Fruit fly (Drosophila melanogaster) whole organism, embryonic: ENCODE results near the gene pico.
A peak's percentile ranks its signal among the peaks of the same experiment; 100 is the strongest.

Experiments
- Atf-2 ChIP-seq: fragments of 200-800 bp; sonication (Bioruptor generic); optimal IDR thresholded peaks from 2 replicates; lab custom pipeline; 2016; ENCODE audit warnings: missing biosample characterization, missing genetic modification characterization
- Awh ChIP-seq: fragments of 200-800 bp; sonication (Bioruptor generic); IDR thresholded peaks from 2 replicates; pipeline ENCODE4, ENCODE4 v1.3.6; 2022; ENCODE audit warnings: missing biosample characterization, missing genetic modification characterization
- CG10209 ChIP-seq: fragments of 200-800 bp; sonication (Bioruptor generic); optimal IDR thresholded peaks from 3 replicates; lab custom pipeline; 2017; ENCODE audit warnings: missing biosample characterization, mild to moderate bottlenecking, missing genetic modification characterization, missing genetic modification reagents
- CG10462 ChIP-seq: fragments of 200-800 bp; sonication (Bioruptor generic); optimal IDR thresholded peaks from 2 replicates; lab custom pipeline; 2016; ENCODE audit warnings: missing biosample characterization, missing genetic modification characterization
- CG12104 ChIP-seq: fragments of 200-800 bp; sonication (Bioruptor generic); optimal IDR thresholded peaks from 3 replicates; lab custom pipeline; 2016; ENCODE audit warnings: missing biosample characterization, missing genetic modification characterization
- CG12155 ChIP-seq: fragments of 200-800 bp; sonication (Bioruptor generic); optimal IDR thresholded peaks from 3 replicates; lab custom pipeline; 2016; ENCODE audit warnings: missing biosample characterization, missing genetic modification characterization
- CG12299 ChIP-seq: fragments of 200-800 bp; sonication (Bioruptor generic); optimal IDR thresholded peaks from 2 replicates; lab custom pipeline; 2018; ENCODE audit warnings: missing biosample characterization, mild to moderate bottlenecking, missing genetic modification characterization
- CG12659 ChIP-seq: fragments of 200-800 bp; sonication (Bioruptor generic); optimal IDR thresholded peaks from 3 replicates; lab custom pipeline; 2017; ENCODE audit warnings: mild to moderate bottlenecking, missing biosample characterization, missing genetic modification reagents, missing genetic modification characterization
- CG13424 ChIP-seq: fragments of 200-800 bp; sonication (Bioruptor generic); optimal IDR thresholded peaks from 2 replicates; lab custom pipeline; 2019; ENCODE audit warnings: missing biosample characterization, mild to moderate bottlenecking, missing genetic modification characterization, moderate library complexity
- CG1529 ChIP-seq: fragments of 200-800 bp; sonication (Bioruptor generic); optimal IDR thresholded peaks from 3 replicates; lab custom pipeline; 2018; ENCODE audit warnings: missing biosample characterization, missing genetic modification characterization
- CG18262 ChIP-seq: fragments of 200-800 bp; optimal IDR thresholded peaks from 3 replicates; lab custom pipeline; 2019; ENCODE audit warnings: missing biosample characterization, mild to moderate bottlenecking, missing genetic modification characterization, moderate library complexity
- CG2202 ChIP-seq: fragments of 200-800 bp; sonication (Bioruptor generic); optimal IDR thresholded peaks from 2 replicates; lab custom pipeline; 2018; ENCODE audit warnings: missing biosample characterization, mild to moderate bottlenecking, missing genetic modification characterization
- CG3281 ChIP-seq: fragments of 200-800 bp; sonication (Bioruptor generic); optimal IDR thresholded peaks from 3 replicates; lab custom pipeline; 2017; ENCODE audit warnings: missing biosample characterization, mild to moderate bottlenecking, missing genetic modification characterization
- CG3847 ChIP-seq: fragments of 200-800 bp; sonication (Bioruptor generic); IDR thresholded peaks from 2 replicates; pipeline ENCODE4 v1.3.6; 2022; ENCODE audit warnings: missing biosample characterization, missing genetic modification characterization
- CG3995 ChIP-seq: fragments of 200-800 bp; sonication (Bioruptor generic); optimal IDR thresholded peaks from 3 replicates; lab custom pipeline; 2016; ENCODE audit warnings: missing biosample characterization, missing genetic modification characterization
- CG4424 ChIP-seq: fragments of 200-800 bp; sonication (Bioruptor generic); optimal IDR thresholded peaks from 3 replicates; lab custom pipeline; 2016; ENCODE audit warnings: missing biosample characterization, missing genetic modification characterization
- CG6654 ChIP-seq: fragments of 200-800 bp; sonication (Bioruptor generic); optimal IDR thresholded peaks from 2 replicates; lab custom pipeline; 2017; ENCODE audit warnings: missing biosample characterization, mild to moderate bottlenecking, missing genetic modification characterization
- CG7928 ChIP-seq: fragments of 200-800 bp; sonication (Bioruptor generic); optimal IDR thresholded peaks from 2 replicates; lab custom pipeline; 2017; ENCODE audit warnings: missing biosample characterization, mild to moderate bottlenecking, missing genetic modification characterization
- CG8388 ChIP-seq: fragments of 200-800 bp; sonication (Bioruptor generic); optimal IDR thresholded peaks from 2 replicates; lab custom pipeline; 2019; ENCODE audit warnings: missing biosample characterization, mild to moderate bottlenecking, missing genetic modification characterization, moderate library complexity
- CG8765 ChIP-seq: fragments of 200-800 bp; sonication (Bioruptor generic); IDR thresholded peaks from 2 replicates; pipeline ENCODE4 v1.3.6; 2022; ENCODE audit warnings: missing biosample characterization, missing genetic modification characterization
- CG9437 ChIP-seq: fragments of 200-800 bp; sonication (Bioruptor generic); optimal IDR thresholded peaks from 2 replicates; lab custom pipeline; 2018; ENCODE audit warnings: missing biosample characterization, mild to moderate bottlenecking, missing genetic modification characterization
- Chrac-16 ChIP-seq: fragments of 200-800 bp; sonication (Bioruptor generic); optimal IDR thresholded peaks from 3 replicates; lab custom pipeline; 2016; ENCODE audit warnings: missing biosample characterization, missing genetic modification characterization
- CoRest ChIP-seq: fragments of 200-800 bp; sonication (Bioruptor generic); optimal IDR thresholded peaks from 3 replicates; lab custom pipeline; 2018; ENCODE audit warnings: missing biosample characterization, mild to moderate bottlenecking, missing genetic modification characterization, moderate library complexity
- D ChIP-seq, 2 experiments: fragments of 200-800 bp in 1 of 2; fragments of >200 bp in 1 of 2; sonication (Bioruptor generic) in 1 of 2; optimal IDR thresholded peaks; 2 replicates in 1 of 2; 3 replicates in 1 of 2; lab custom pipeline; 2017; ENCODE audit warnings: mild to moderate bottlenecking in 1 of 2, missing biosample characterization in 1 of 2, missing genetic modification characterization in 1 of 2, missing genetic modification reagents in 1 of 2
- Dip2 ChIP-seq: fragments of 200-800 bp; sonication (Bioruptor generic); IDR thresholded peaks from 2 replicates; pipeline ENCODE4 v1.3.6; 2022; ENCODE audit warnings: missing biosample characterization, missing genetic modification characterization
- E2f1 ChIP-seq: fragments of 200-800 bp; sonication (Bioruptor generic); IDR thresholded peaks from 2 replicates; pipeline ENCODE4 v1.3.6; 2022; ENCODE audit warnings: missing biosample characterization, missing genetic modification characterization
- Ets65A ChIP-seq: fragments of 200-800 bp; sonication (Bioruptor generic); peaks from one replicate; lab custom pipeline; 2016; ENCODE audit warnings: missing biosample characterization, missing genetic modification characterization
- Fer1 ChIP-seq: fragments of 200-800 bp; sonication (Bioruptor generic); optimal IDR thresholded peaks from 2 replicates; lab custom pipeline; 2017; ENCODE audit warnings: missing biosample characterization, mild to moderate bottlenecking, missing genetic modification characterization
- Hr39 ChIP-seq: fragments of >200 bp; optimal IDR thresholded peaks from 2 replicates; lab custom pipeline; 2017
- Hr78 ChIP-seq, 2 experiments: fragments of 200-800 bp in 1 of 2; fragments of >200 bp in 1 of 2; sonication (Bioruptor generic) in 1 of 2; optimal IDR thresholded peaks; 2 replicates each; lab custom pipeline; 2017 to 2019; ENCODE audit warnings: missing biosample characterization in 2 of 2, missing genetic modification characterization in 2 of 2, mild to moderate bottlenecking in 1 of 2, moderate library complexity in 1 of 2
- Xrp1 ChIP-seq: fragments of 200-800 bp; sonication (Bioruptor generic); IDR thresholded peaks from 2 replicates; pipeline ENCODE4 v1.3.6; 2022; ENCODE audit warnings: missing biosample characterization, missing genetic modification characterization
- az2 ChIP-seq: fragments of 200-800 bp; sonication (Bioruptor generic); optimal IDR thresholded peaks from 3 replicates; lab custom pipeline; 2016; ENCODE audit warnings: missing biosample characterization, missing genetic modification characterization
- caup ChIP-seq: fragments of 200-800 bp; sonication (Bioruptor generic); optimal IDR thresholded peaks from 3 replicates; lab custom pipeline; 2017; ENCODE audit warnings: missing biosample characterization, mild to moderate bottlenecking, missing genetic modification characterization, moderate library complexity; ENCODE audit not compliant: severe bottlenecking
- chm ChIP-seq: fragments of 200-800 bp; sonication (Bioruptor generic); IDR thresholded peaks from 2 replicates; pipeline ENCODE4 v1.3.6; 2022; ENCODE audit warnings: missing biosample characterization, missing genetic modification characterization
- corto ChIP-seq: fragments of 200-800 bp; sonication (Bioruptor generic); optimal IDR thresholded peaks from 2 replicates; lab custom pipeline; 2016; ENCODE audit warnings: missing biosample characterization, mild to moderate bottlenecking, missing genetic modification characterization, moderate library complexity
- crp ChIP-seq, 2 experiments: fragments of 200-800 bp; sonication (Bioruptor generic); optimal IDR thresholded peaks; 2 replicates in 1 of 2; 3 replicates in 1 of 2; lab custom pipeline; 2017; ENCODE audit warnings: missing biosample characterization in 2 of 2, missing genetic modification characterization in 2 of 2, mild to moderate bottlenecking in 1 of 2, moderate library complexity in 1 of 2
- dysf ChIP-seq: fragments of 200-800 bp; sonication (Bioruptor generic); IDR thresholded peaks from 3 replicates; pipeline ENCODE4 v1.3.6; 2022; ENCODE audit warnings: missing biosample characterization, missing genetic modification characterization
- esg ChIP-seq: fragments of 200-800 bp; sonication (Bioruptor generic); conservative IDR thresholded peaks from 2 replicates; pipeline ENCODE4 v1.3.6; 2022; ENCODE audit warnings: missing biosample characterization, missing genetic modification characterization
- gcm2 ChIP-seq: fragments of 200-800 bp; sonication (Bioruptor generic); optimal IDR thresholded peaks from 2 replicates; lab custom pipeline; 2016; ENCODE audit warnings: missing biosample characterization, missing genetic modification characterization
- gem ChIP-seq: fragments of 200-800 bp; sonication (Bioruptor generic); optimal IDR thresholded peaks from 2 replicates; lab custom pipeline; 2019; ENCODE audit warnings: missing biosample characterization, mild to moderate bottlenecking, missing genetic modification characterization, moderate library complexity
- gro ChIP-seq: fragments of 200-800 bp; sonication (Bioruptor generic); optimal IDR thresholded peaks from 2 replicates; lab custom pipeline; 2016; ENCODE audit warnings: missing biosample characterization, missing genetic modification characterization
- jigr1 ChIP-seq: fragments of 200-800 bp; sonication (Bioruptor generic); IDR thresholded peaks from 3 replicates; pipeline ENCODE4 v1.3.6; 2022; ENCODE audit warnings: missing biosample characterization, missing genetic modification characterization
- lola ChIP-seq, 3 experiments: fragments of >200 bp in 2 of 3; fragments of 200-800 bp in 1 of 3; sonication (Bioruptor generic) in 1 of 3; optimal IDR thresholded peaks; 2 replicates each; lab custom pipeline; 2017 to 2019; ENCODE audit warnings: missing biosample characterization in 3 of 3, missing genetic modification characterization in 3 of 3, mild to moderate bottlenecking in 1 of 3, moderate library complexity in 1 of 3
- nerfin-1 ChIP-seq: fragments of 200-800 bp; sonication (Bioruptor generic); optimal IDR thresholded peaks from 3 replicates; lab custom pipeline; 2019; ENCODE audit warnings: missing biosample characterization, mild to moderate bottlenecking, missing genetic modification characterization, moderate library complexity
- nmo ChIP-seq: fragments of 200-800 bp; sonication (Bioruptor generic); optimal IDR thresholded peaks from 2 replicates; lab custom pipeline; 2018; ENCODE audit warnings: missing biosample characterization, mild to moderate bottlenecking, missing genetic modification characterization, moderate library complexity
- org-1 ChIP-seq: fragments of 200-800 bp; sonication (Bioruptor generic); optimal IDR thresholded peaks from 2 replicates; lab custom pipeline; 2017; ENCODE audit warnings: missing biosample characterization, missing genetic modification characterization
- sens ChIP-seq: fragments of 200-800 bp; sonication (Bioruptor generic); peaks from one replicate; lab custom pipeline; 2016; ENCODE audit warnings: missing biosample characterization, missing genetic modification characterization
- tna ChIP-seq: fragments of 200-800 bp; sonication (Bioruptor generic); IDR thresholded peaks from 2 replicates; pipeline ENCODE4 v1.3.6; 2022; ENCODE audit warnings: missing biosample characterization, missing genetic modification characterization; ENCODE audit not compliant: partially characterized antibody
- trem ChIP-seq: fragments of 200-800 bp; optimal IDR thresholded peaks from 3 replicates; lab custom pipeline; 2019; ENCODE audit warnings: missing biosample characterization, mild to moderate bottlenecking, missing genetic modification characterization, moderate library complexity
- vvl ChIP-seq: fragments of 200-800 bp; sonication (Bioruptor generic); IDR thresholded peaks from 2 replicates; pipeline ENCODE4 v1.3.6; 2022; ENCODE audit warnings: missing biosample characterization, missing genetic modification characterization

Gene pico

DNA sequence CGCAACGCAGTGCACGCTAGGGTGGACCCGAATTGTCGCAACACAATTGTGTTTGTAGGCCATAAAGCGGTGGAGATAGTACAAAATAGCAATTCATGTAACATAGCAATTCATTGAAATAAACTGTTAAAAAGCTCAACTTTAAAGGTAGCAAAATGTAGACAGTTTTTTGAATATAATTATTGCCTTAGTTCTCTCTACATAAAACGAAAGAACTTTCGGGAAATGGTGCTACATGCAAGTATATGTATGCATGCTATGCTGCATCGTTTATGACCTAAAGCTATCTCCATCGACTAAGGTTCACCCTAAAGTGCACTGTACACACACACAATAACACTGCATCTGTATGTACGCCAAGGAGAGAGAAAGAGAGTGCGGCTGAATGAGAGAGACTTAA is 23.2 kb upstream of the pico start (continued):
- no peak for TF ChIP-seq crp (GFP tag; optimal IDR thresholded peaks at IDR 0.05; lab: Kevin White, UChicago)
- TF ChIP-seq esg (GFP tag; lab: Robert Waterston, UW) = no peak
- peak; percentile 48 for TF ChIP-seq Ets65A (GFP tag; lab: Kevin White, UChicago)
- TF ChIP-seq CG10209 (GFP tag; lab: Kevin White, UChicago) = peak; percentile 11
- no peak for TF ChIP-seq Chrac-16
- TF ChIP-seq CG3995 (GFP tag; lab: Kevin White, UChicago) = no peak
- peak; percentile 18; the same call in 1 of the 3 replicates for TF ChIP-seq dysf
- no peak for TF ChIP-seq CG12104 (GFP tag; lab: Kevin White, UChicago)
- TF ChIP-seq CG12155 (GFP tag; lab: Kevin White, UChicago) = no peak
- peak; percentile 38 for TF ChIP-seq CG1529
- no peak for TF ChIP-seq CG12299 (tag; lab: Kevin White, UChicago)
- TF ChIP-seq gro (GFP tag; lab: Kevin White, UChicago) = no peak
- TF ChIP-seq tna (GFP tag; lab: Robert Waterston, UW) = no peak
- TF ChIP-seq CG3847 (GFP tag; lab: Robert Waterston, UW) = no peak
- TF ChIP-seq CG4424 (GFP tag; lab: Kevin White, UChicago) = peak; percentile 38
- no peak for TF ChIP-seq caup (GFP tag; lab: Kevin White, UChicago)
- no peak for TF ChIP-seq Hr39 (lab: Kevin White, UChicago)
- TF ChIP-seq CG18262 (tag; lab: Kevin White, UChicago) = peak; percentile 56
- TF ChIP-seq nmo = peak; percentile 44
- TF ChIP-seq CG3281 = peak; percentile 12
- TF ChIP-seq corto (GFP tag; lab: Kevin White, UChicago) = no peak
- peak; percentile 10 for TF ChIP-seq CG6654 (GFP tag; lab: Kevin White, UChicago)
- peak; percentile 23 for TF ChIP-seq nerfin-1 (tag; lab: Kevin White, UChicago)
- TF ChIP-seq Fer1 (GFP tag; lab: Kevin White, UChicago) = peak; percentile 2
- no peak for TF ChIP-seq jigr1 (GFP tag; lab: Robert Waterston, UW)
- no peak for TF ChIP-seq D (optimal IDR thresholded peaks at IDR 0.05; lab: Kevin White, UChicago)
- peak; percentile 28 for TF ChIP-seq D (GFP tag; optimal IDR thresholded peaks at IDR 0.05; lab: Kevin White, UChicago)
- peak; percentile 37; the same call in 1 of the 2 replicates for TF ChIP-seq Xrp1 (GFP tag; lab: Robert Waterston, UW)
- TF ChIP-seq Dip2 = no peak
- TF ChIP-seq CG9437 (GFP tag; lab: Kevin White, UChicago) = peak; percentile 27
- no peak for TF ChIP-seq chm (GFP tag; lab: Robert Waterston, UW)
- peak; percentile 60 for TF ChIP-seq gem
- TF ChIP-seq trem (tag; lab: Kevin White, UChicago) = no peak
- TF ChIP-seq sens (GFP tag; lab: Kevin White, UChicago) = peak; percentile 84
- peak; percentile 30 for TF ChIP-seq Atf-2 (GFP tag; lab: Kevin White, UChicago)
- TF ChIP-seq CG8765 (GFP tag; lab: Robert Waterston, UW) = no peak
- peak; percentile 22 for TF ChIP-seq CG8388 (GFP tag; lab: Kevin White, UChicago)
- peak; percentile 27 for TF ChIP-seq az2 (GFP tag; lab: Kevin White, UChicago)
- TF ChIP-seq CG7928 (GFP tag; lab: Kevin White, UChicago) = no peak
- TF ChIP-seq CG10462 = peak; percentile 5
- TF ChIP-seq Awh (GFP tag; lab: Robert Waterston, UW) = no peak
- peak; percentile 30 for TF ChIP-seq CG12659
- TF ChIP-seq CoRest (tag; lab: Kevin White, UChicago) = peak; percentile 17
- TF ChIP-seq vvl = 0 out of 2 replicates have a peak, but pooled peaks have one; percentile 18
- no peak for TF ChIP-seq CG2202 (tag; lab: Kevin White, UChicago)
- no peak for TF ChIP-seq gcm2 (GFP tag; lab: Kevin White, UChicago)
- TF ChIP-seq E2f1 = no peak
- peak; percentile 22 for TF ChIP-seq CG13424 (tag; lab: Kevin White, UChicago)
- peak; percentile 24 for TF ChIP-seq org-1 (GFP tag; lab: Kevin White, UChicago)
- TF ChIP-seq Hr78 (GFP tag; optimal IDR thresholded peaks at IDR 0.05; lab: Kevin White, UChicago) = peak in 1 of 2 experiments; percentile 3
- TF ChIP-seq lola (GFP tag; optimal IDR thresholded peaks at IDR 0.05; lab: Kevin White, UChicago) = peak in 1 of 3 experiments; percentile 14
